Worm (Caenorhabditis elegans) whole organism, young adult: ENCODE results near the gene ent-4.

Source experiments
- C17E4.6 ChIP-seq: fragments of 200-800 bp; sonication (Bioruptor generic); IDR thresholded peaks from 2 replicates; pipeline ENCODE4 v1.3.6; 2022; ENCODE audit warnings: missing genetic modification reagents, missing genetic modification characterization, missing compliant biosample characterization
- F33H1.4 ChIP-seq: fragments of 200-800 bp; sonication (Bioruptor generic); IDR thresholded peaks from 2 replicates; pipeline ENCODE4 v1.3.6; 2022; ENCODE audit warnings: missing genetic modification reagents, missing genetic modification characterization, missing compliant biosample characterization
- ama-1 ChIP-seq, 3 experiments: fragments of 150-350 bp in 1 of 3; sonication (generic microtip) in 2 of 3; optimal IDR thresholded peaks; 2 replicates each; lab custom pipeline; 2014 to 2018; ENCODE audit warnings: missing biosample characterization in 2 of 3, missing genetic modification characterization in 2 of 3, missing genetic modification reagents in 2 of 3
- athp-1 ChIP-seq: sonication (generic microtip); optimal IDR thresholded peaks from 2 replicates; lab custom pipeline; 2017; ENCODE audit warnings: mild to moderate bottlenecking, missing genetic modification characterization, missing compliant biosample characterization
- attf-6 ChIP-seq: fragments of 200-800 bp; sonication (Bioruptor generic); IDR thresholded peaks from 2 replicates; pipeline ENCODE4 v1.3.6; 2022; ENCODE audit warnings: missing genetic modification reagents, missing genetic modification characterization, missing compliant biosample characterization
- him-1 ChIP-seq: sonication (generic microtip); optimal IDR thresholded peaks from 2 replicates; lab custom pipeline; 2016; ENCODE audit warnings: missing genotype, missing genetic modification reagents, missing genetic modification characterization, missing compliant biosample characterization
- snpc-3.4 ChIP-seq: sonication (generic microtip); optimal IDR thresholded peaks from 2 replicates; lab custom pipeline; 2017; ENCODE audit warnings: missing genetic modification characterization, mild to moderate bottlenecking, missing compliant biosample characterization, antibody characterized with exemption, moderate library complexity, missing genotype, missing genetic modification reagents
- snpc-4 ChIP-seq, 5 experiments: fragments of 150-350 bp in 1 of 5; sonication (generic microtip) in 4 of 5; optimal IDR thresholded peaks; 2 replicates each; lab custom pipeline; 2014 to 2018; ENCODE audit warnings: missing genetic modification characterization in 5 of 5, missing biosample characterization in 3 of 5, antibody characterized with exemption in 2 of 5, mild to moderate bottlenecking in 2 of 5, missing compliant biosample characterization in 2 of 5, missing genotype in 2 of 5, moderate library complexity in 2 of 5, missing genetic modification reagents in 1 of 5
- ztf-18 ChIP-seq: sonication (generic microtip); optimal IDR thresholded peaks from 2 replicates; lab custom pipeline; 2016; ENCODE audit warnings: missing genotype, mild to moderate bottlenecking, missing genetic modification characterization, missing compliant biosample characterization

ent-4 gene

ce11 chrIV:13782319-13782718 lies 55.6 kb downstream of the ent-4 start:
- TF ChIP-seq snpc-4 (GFP tag; optimal IDR thresholded peaks at IDR 0.05; lab: Kevin White, UChicago) (no peak), snpc-4 (tag; optimal IDR thresholded peaks at IDR 0.05; lab: Kevin White, UChicago) (peak in 1 of 4 experiments; percentile 73), snpc-3.4 (tag; lab: Kevin White, UChicago) (no peak), C17E4.6 (no peak), athp-1 (peak; percentile 26), ztf-18 (tag; lab: Kevin White, UChicago) (peak; percentile 20), him-1 (peak; percentile 22), ama-1 (optimal IDR thresholded peaks at IDR 0.05; lab: Kevin White, UChicago) (no peak), ama-1 (GFP tag; optimal IDR thresholded peaks at IDR 0.05; lab: Kevin White, UChicago) (peak in 1 of 2 experiments; percentile 19), attf-6 (GFP tag; lab: Robert Waterston, UW) (peak; percentile 74; the same call in 1 of the 2 replicates), F33H1.4 (0 out of 2 replicates have a peak, but pooled peaks have one; percentile 6)
- TF ChIP-seq, all 124 proteins: peak for 7
